Fruit fly (Drosophila melanogaster) whole organism, adult: ENCODE results near the gene Bruce.

Experiments used
- CG11617 ChIP-seq: fragments of 200-800 bp; sonication (Bioruptor generic); optimal IDR thresholded peaks from 2 replicates; lab custom pipeline; 2017; ENCODE audit warnings: mild to moderate bottlenecking, missing biosample characterization, missing genetic modification reagents, missing genetic modification characterization
- CG12768 ChIP-seq: fragments of 200-800 bp; sonication (Bioruptor generic); optimal IDR thresholded peaks from 2 replicates; lab custom pipeline; 2017; ENCODE audit warnings: missing biosample characterization, missing genetic modification characterization, mild to moderate bottlenecking, moderate library complexity, missing genetic modification reagents
- CG14711 ChIP-seq: fragments of 200-800 bp; sonication (Bioruptor generic); optimal IDR thresholded peaks from 2 replicates; lab custom pipeline; 2018; ENCODE audit warnings: missing biosample characterization, mild to moderate bottlenecking, missing genetic modification characterization, moderate library complexity
- CG1620 ChIP-seq: fragments of 200-800 bp; sonication (Bioruptor generic); optimal IDR thresholded peaks from 2 replicates; lab custom pipeline; 2016; ENCODE audit warnings: missing biosample characterization, missing genetic modification characterization
- CG33017 ChIP-seq: fragments of 200-800 bp; sonication (Bioruptor generic); optimal IDR thresholded peaks from 2 replicates; lab custom pipeline; 2018; ENCODE audit warnings: missing biosample characterization, mild to moderate bottlenecking, missing genetic modification characterization, moderate library complexity
- CG5204 ChIP-seq: fragments of 200-800 bp; sonication (Bioruptor generic); optimal IDR thresholded peaks from 2 replicates; lab custom pipeline; 2016; ENCODE audit warnings: missing biosample characterization, missing genetic modification characterization
- CG7045 ChIP-seq: fragments of 200-800 bp; sonication (Bioruptor generic); optimal IDR thresholded peaks from 2 replicates; lab custom pipeline; 2017; ENCODE audit warnings: missing biosample characterization, mild to moderate bottlenecking, missing genetic modification characterization
- CG7101 ChIP-seq: fragments of 200-800 bp; sonication (Bioruptor generic); optimal IDR thresholded peaks from 2 replicates; lab custom pipeline; 2018; ENCODE audit warnings: missing biosample characterization, mild to moderate bottlenecking, missing genetic modification characterization, moderate library complexity
- Clk ChIP-seq: fragments of 200-800 bp; sonication (Bioruptor generic); optimal IDR thresholded peaks from 2 replicates; lab custom pipeline; 2017; ENCODE audit warnings: missing biosample characterization, missing genetic modification characterization
- Crg-1 ChIP-seq: fragments of 200-800 bp; sonication (Bioruptor generic); optimal IDR thresholded peaks from 2 replicates; lab custom pipeline; 2016; ENCODE audit warnings: missing biosample characterization, missing genetic modification characterization
- Hr96 ChIP-seq: fragments of 200-800 bp; sonication (Bioruptor generic); optimal IDR thresholded peaks from 2 replicates; lab custom pipeline; 2016; ENCODE audit warnings: missing biosample characterization, missing genetic modification characterization
- Mnt ChIP-seq: fragments of 200-800 bp; sonication (Bioruptor generic); optimal IDR thresholded peaks from 2 replicates; lab custom pipeline; 2016; ENCODE audit warnings: missing biosample characterization, mild to moderate bottlenecking, missing genetic modification characterization
- bab1 ChIP-seq: fragments of 200-800 bp; sonication (Bioruptor generic); optimal IDR thresholded peaks from 3 replicates; lab custom pipeline; 2019; ENCODE audit warnings: missing biosample characterization, mild to moderate bottlenecking, missing genetic modification characterization, moderate library complexity
- cic ChIP-seq: fragments of 200-800 bp; sonication (Bioruptor generic); optimal IDR thresholded peaks from 2 replicates; lab custom pipeline; 2017; ENCODE audit warnings: missing biosample characterization, mild to moderate bottlenecking, missing genetic modification characterization, moderate library complexity
- cnc ChIP-seq, 2 experiments: fragments of >200 bp; optimal IDR thresholded peaks; 2 replicates each; lab custom pipeline; 2017
- kay ChIP-seq: fragments of 200-800 bp; sonication (Bioruptor generic); peaks from one replicate; lab custom pipeline; 2016; ENCODE audit warnings: missing biosample characterization, missing genetic modification characterization, borderline replicate concordance
- ovo ChIP-seq: fragments of 200-800 bp; sonication (Bioruptor generic); optimal IDR thresholded peaks from 2 replicates; lab custom pipeline; 2016; ENCODE audit warnings: missing biosample characterization, missing genetic modification characterization
- pad ChIP-seq: fragments of 200-800 bp; sonication (Bioruptor generic); optimal IDR thresholded peaks from 3 replicates; lab custom pipeline; 2017; ENCODE audit warnings: missing biosample characterization, missing genetic modification characterization, mild to moderate bottlenecking, moderate library complexity, missing genetic modification reagents
- tj ChIP-seq: fragments of 200-800 bp; sonication (Bioruptor generic); optimal IDR thresholded peaks from 3 replicates; lab custom pipeline; 2017; ENCODE audit warnings: missing biosample characterization, mild to moderate bottlenecking, missing genetic modification characterization, moderate library complexity
- toe ChIP-seq: fragments of 200-800 bp; sonication (Bioruptor generic); optimal IDR thresholded peaks from 2 replicates; lab custom pipeline; 2016; ENCODE audit warnings: missing biosample characterization, missing genetic modification characterization

Gene Bruce

DNA sequence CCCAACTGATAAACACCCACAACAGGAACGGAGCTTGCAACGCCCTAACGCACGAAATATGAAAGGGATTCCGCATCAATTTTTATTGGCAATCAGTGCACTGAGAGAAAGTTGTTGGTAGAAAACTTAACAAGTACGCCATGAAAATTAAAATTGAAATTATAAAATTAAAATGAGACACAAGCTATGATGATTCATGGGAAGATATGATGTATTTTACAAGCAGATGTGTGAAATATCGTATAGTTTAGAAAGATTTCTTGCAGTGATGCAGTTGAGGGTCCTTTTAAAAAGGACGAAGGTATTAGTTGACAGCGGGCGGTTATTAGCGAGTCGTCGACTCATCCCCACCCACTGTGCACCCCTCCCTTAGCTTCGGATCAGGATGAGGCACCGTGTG is 39.3 kb upstream of the Bruce start:
- no peak for TF ChIP-seq Mnt (GFP tag; lab: Kevin White, UChicago)
- TF ChIP-seq Hr96 (GFP tag; lab: Kevin White, UChicago), result no peak
- no peak for TF ChIP-seq pad (GFP tag; lab: Kevin White, UChicago)
- no peak for TF ChIP-seq CG33017 (tag; lab: Kevin White, UChicago)
- no peak for TF ChIP-seq cnc (optimal IDR thresholded peaks at IDR 0.05; lab: Kevin White, UChicago)
- TF ChIP-seq cic (GFP tag; lab: Kevin White, UChicago), result no peak
- no peak for TF ChIP-seq CG5204
- TF ChIP-seq CG14711 (tag; lab: Kevin White, UChicago), result no peak
- TF ChIP-seq CG7101 (tag; lab: Kevin White, UChicago), result no peak
- TF ChIP-seq Clk, result no peak
- no peak for TF ChIP-seq CG1620 (GFP tag; lab: Kevin White, UChicago)
- TF ChIP-seq ovo (GFP tag; lab: Kevin White, UChicago), result no peak
- no peak for TF ChIP-seq kay
- TF ChIP-seq toe (GFP tag; lab: Kevin White, UChicago), result no peak
- TF ChIP-seq CG12768 (GFP tag; lab: Kevin White, UChicago), result no peak
- no peak for TF ChIP-seq Crg-1

DNA sequence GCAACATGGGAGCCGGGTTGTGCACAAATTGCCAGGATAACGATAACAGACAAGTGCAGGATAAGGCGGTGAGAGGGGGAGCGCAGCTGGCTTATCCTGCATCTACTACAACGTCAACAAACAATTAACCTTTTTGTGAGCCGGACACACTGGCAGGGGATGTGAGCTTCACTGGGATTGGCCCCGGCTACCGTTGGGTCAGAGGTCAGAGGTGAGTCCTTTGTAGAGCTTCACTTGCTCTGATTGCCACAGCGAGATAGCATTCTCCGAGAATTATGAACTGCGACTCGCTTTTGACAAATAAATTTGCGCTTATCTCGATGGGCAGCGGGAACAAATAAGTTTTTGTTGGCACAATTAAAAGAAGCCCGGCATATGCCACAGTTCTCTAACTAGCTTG is 38.6 kb upstream of the Bruce start:
- no peak for TF ChIP-seq CG7101 (tag; lab: Kevin White, UChicago)
- TF ChIP-seq Crg-1, result no peak
- no peak for TF ChIP-seq CG1620 (GFP tag; lab: Kevin White, UChicago)
- TF ChIP-seq Clk, result no peak
- TF ChIP-seq CG12768 (GFP tag; lab: Kevin White, UChicago), result no peak
- no peak for TF ChIP-seq Hr96 (GFP tag; lab: Kevin White, UChicago)
- TF ChIP-seq Mnt (GFP tag; lab: Kevin White, UChicago), result no peak
- TF ChIP-seq CG33017 (tag; lab: Kevin White, UChicago), result no peak
- no peak for TF ChIP-seq CG14711 (tag; lab: Kevin White, UChicago)
- no peak for TF ChIP-seq pad (GFP tag; lab: Kevin White, UChicago)
- TF ChIP-seq CG11617, result no peak
- no peak for TF ChIP-seq CG7045 (GFP tag; lab: Kevin White, UChicago)

DNA sequence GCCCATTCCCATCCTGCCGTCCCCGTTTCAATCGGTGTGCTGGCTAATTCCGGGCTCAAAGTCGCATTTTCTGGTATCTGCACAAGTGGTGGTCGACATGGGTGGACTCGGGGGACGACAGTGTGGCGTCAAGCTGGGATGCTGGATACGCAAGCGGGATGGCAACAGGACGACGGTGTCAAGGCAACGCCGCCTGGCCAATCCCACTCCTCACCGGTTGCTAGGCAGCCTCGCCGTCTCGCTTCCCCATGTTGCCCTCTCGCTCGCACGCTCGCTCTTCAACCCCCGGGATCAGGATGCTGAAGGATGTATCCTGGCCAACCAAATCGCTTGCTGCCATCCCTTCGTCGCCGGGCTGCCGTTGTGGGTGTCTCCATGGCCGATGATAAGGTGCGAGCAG is 37.1 kb upstream of the Bruce start:
- no peak for TF ChIP-seq Hr96 (GFP tag; lab: Kevin White, UChicago)
- TF ChIP-seq CG1620 (GFP tag; lab: Kevin White, UChicago), result no peak
- no peak for TF ChIP-seq ovo (GFP tag; lab: Kevin White, UChicago)
- no peak for TF ChIP-seq toe (GFP tag; lab: Kevin White, UChicago)
- TF ChIP-seq bab1, result no peak
- TF ChIP-seq CG12768 (GFP tag; lab: Kevin White, UChicago), result no peak
- TF ChIP-seq cnc (optimal IDR thresholded peaks at IDR 0.05; lab: Kevin White, UChicago), result no peak

DNA sequence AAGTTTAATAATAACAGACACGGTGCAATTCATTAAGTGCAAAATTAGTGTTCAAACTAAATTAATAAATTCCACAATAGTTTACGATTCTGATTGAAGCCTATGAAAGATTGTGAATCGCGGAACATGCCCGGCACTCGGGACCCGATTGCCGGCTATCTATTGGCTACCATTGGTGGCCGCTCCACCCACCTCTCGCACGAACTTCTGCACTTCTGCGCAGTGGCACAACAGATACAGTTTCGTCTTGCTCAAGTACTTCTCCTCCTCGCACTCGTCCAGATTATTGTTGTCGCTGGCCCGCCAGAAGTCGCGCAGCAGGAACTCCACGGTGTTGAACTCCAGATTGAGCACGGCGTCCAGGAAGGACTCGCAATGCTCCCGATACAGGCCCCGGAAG is 33.1 kb upstream of the Bruce start:
- no peak for TF ChIP-seq CG1620 (GFP tag; lab: Kevin White, UChicago)
- no peak for TF ChIP-seq toe (GFP tag; lab: Kevin White, UChicago)
- TF ChIP-seq ovo (GFP tag; lab: Kevin White, UChicago), result no peak
- no peak for TF ChIP-seq CG5204
- no peak for TF ChIP-seq CG33017 (tag; lab: Kevin White, UChicago)
- TF ChIP-seq CG11617, result no peak
- no peak for TF ChIP-seq kay
- TF ChIP-seq CG7101 (tag; lab: Kevin White, UChicago), result no peak
- TF ChIP-seq CG12768 (GFP tag; lab: Kevin White, UChicago), result no peak
- no peak for TF ChIP-seq CG7045 (GFP tag; lab: Kevin White, UChicago)
- TF ChIP-seq bab1, result no peak
- TF ChIP-seq cic (GFP tag; lab: Kevin White, UChicago), result no peak

DNA sequence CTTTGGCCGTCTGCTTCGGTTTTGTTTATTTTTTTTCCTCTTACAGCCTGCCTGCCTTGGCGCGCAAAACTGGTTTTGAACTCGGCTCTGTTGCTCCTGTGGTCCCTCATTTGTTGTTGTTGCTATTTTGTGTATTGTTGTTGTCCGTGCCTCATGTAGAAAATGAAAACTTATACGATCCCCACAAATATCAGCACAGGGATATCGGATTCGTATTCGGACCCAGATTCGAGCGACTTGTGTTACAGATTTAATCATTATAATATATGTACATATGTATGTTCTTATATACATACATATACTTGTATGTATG is 26.2 kb upstream of the Bruce start:
- TF ChIP-seq Hr96 (GFP tag; lab: Kevin White, UChicago) (no peak), kay (peak; percentile 31)

DNA sequence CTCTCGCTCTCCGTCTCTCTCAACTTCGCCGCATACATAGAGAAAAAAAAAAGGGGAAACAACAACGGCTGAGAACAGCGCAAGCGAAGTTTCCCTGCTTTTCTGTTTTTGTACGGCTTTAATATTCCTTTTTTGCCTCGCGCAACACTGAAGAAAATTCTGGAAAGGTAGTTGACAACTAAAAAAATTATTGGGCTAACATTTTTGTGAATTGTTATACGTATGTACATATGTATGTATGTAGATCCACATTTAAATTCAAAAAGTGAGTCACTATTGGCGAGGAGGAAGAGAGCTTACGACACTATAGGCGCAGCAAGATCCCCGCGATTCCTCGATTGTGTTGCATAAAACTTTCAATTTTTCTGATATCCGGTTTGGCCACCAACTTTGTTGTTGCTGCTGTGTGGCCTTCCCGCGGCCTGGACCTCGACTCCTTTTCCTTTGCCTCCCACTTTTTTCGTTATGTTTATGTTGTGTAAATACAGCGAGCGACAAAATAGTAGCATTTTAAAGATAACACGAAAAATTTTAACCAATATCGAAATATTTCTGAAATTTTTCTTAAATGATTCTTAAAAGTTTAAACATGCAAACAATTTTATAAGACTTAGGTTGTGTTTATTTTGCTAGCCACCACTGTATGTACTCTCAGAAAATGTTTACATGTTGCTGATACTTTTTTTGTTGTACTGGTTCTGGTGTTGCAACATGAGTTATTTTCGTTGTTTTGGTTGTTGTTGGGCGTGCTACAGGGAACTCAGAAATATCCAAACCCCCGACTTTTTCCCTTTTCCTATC is 25.6 kb upstream of the Bruce start:
- TF ChIP-seq cnc (optimal IDR thresholded peaks at IDR 0.05; lab: Kevin White, UChicago) (no peak), CG33017 (tag; lab: Kevin White, UChicago) (no peak), kay (peak; percentile 51), CG7101 (tag; lab: Kevin White, UChicago) (peak; percentile 8), CG7045 (GFP tag; lab: Kevin White, UChicago) (no peak), toe (GFP tag; lab: Kevin White, UChicago) (no peak), pad (GFP tag; lab: Kevin White, UChicago) (peak; percentile 94), CG14711 (tag; lab: Kevin White, UChicago) (no peak), Mnt (GFP tag; lab: Kevin White, UChicago) (no peak), CG11617 (peak; percentile 14), CG12768 (GFP tag; lab: Kevin White, UChicago) (no peak), CG5204 (no peak), ovo (GFP tag; lab: Kevin White, UChicago) (no peak), Crg-1 (no peak), cic (GFP tag; lab: Kevin White, UChicago) (no peak), CG1620 (GFP tag; lab: Kevin White, UChicago) (no peak), Hr96 (GFP tag; lab: Kevin White, UChicago) (peak; percentile 13), tj (no peak), Clk (no peak), bab1 (no peak)
